Fruit fly (Drosophila melanogaster): Measurements from ENCODE around the gene CCT2.
A peak's percentile ranks its signal among the peaks of the same experiment; 100 is the strongest.

DNA sequence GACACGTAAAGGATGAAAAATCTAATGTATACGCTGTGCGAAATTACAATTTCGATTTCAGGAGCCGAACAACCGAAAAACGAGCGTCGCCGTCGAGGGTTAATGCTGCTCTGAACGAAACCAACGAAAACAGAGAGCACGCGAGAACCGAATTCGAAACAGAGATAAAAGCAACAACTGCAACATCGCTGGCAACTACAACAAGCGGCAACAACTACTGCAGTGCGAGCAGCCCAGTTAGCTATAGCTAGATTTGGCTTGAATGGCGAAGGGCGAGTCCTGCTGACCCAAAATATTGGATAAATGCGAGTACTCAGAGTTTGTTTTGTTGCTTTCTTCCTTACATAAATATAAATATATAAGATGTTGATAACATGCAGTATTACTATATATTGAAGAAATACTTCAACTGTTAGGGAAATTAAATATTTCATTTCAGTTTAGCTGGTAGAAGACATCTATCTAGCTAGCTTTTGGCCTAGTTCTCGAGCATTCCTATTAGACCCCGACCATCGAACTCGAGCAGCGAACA, 45.7 kb downstream of the CCT2 start, which contains the start of gene fend:
- TF ChIP-seq CG17612 (GFP tag; IDR thresholded peaks at IDR 0.05) (no peak), wek (GFP tag; optimal IDR thresholded peaks at IDR 0.05) (no peak), B-H1 (GFP tag; IDR thresholded peaks at IDR 0.05) (no peak), CG6689 (GFP tag; IDR thresholded peaks at IDR 0.05) (no peak), CG3847 (GFP tag; IDR thresholded peaks at IDR 0.05) (0 out of 2 replicates have a peak, but pooled peaks have one; percentile 22), fd102C (GFP tag; optimal IDR thresholded peaks at IDR 0.05) (no peak), HLHmδ (GFP tag; optimal IDR thresholded peaks at IDR 0.05) (no peak), Kr (GFP tag; optimal IDR thresholded peaks at IDR 0.05) (no peak)
